Worm (Caenorhabditis elegans): ENCODE data around the gene glb-23.

- TF ChIP-seq daf-12 (tag; optimal IDR thresholded peaks at IDR 0.05): no peak
- no peak for TF ChIP-seq tbx-2 (tag; optimal IDR thresholded peaks at IDR 0.05)
- no peak for TF ChIP-seq elt-3 (tag; optimal IDR thresholded peaks at IDR 0.05)
- no peak for TF ChIP-seq ama-1 (optimal IDR thresholded peaks at IDR 0.05)
- TF ChIP-seq hmg-11 (tag; optimal IDR thresholded peaks at IDR 0.05): no peak
- TF ChIP-seq snpc-4 (tag; optimal IDR thresholded peaks at IDR 0.05): no peak
- no peak for TF ChIP-seq R02D3.7 (tag; optimal IDR thresholded peaks at IDR 0.05)
- TF ChIP-seq skn-1 (tag; optimal IDR thresholded peaks at IDR 0.05): no peak
- no peak for TF ChIP-seq aly-2 (tag; optimal IDR thresholded peaks at IDR 0.05)
- TF ChIP-seq ceh-82 (tag; optimal IDR thresholded peaks at IDR 0.05): no peak
- no peak for TF ChIP-seq ztf-11 (tag; optimal IDR thresholded peaks at IDR 0.05)
Measured at ce11 chrIV:7237668-7238214, 18.4 kb upstream of the glb-23 start, which contains the start of gene elo-3.
